Fruit fly (Drosophila melanogaster) whole organism, prepupa: ENCODE measurements around the gene CG2767.
A peak's percentile ranks its signal among the peaks of the same experiment; 100 is the strongest.

Source experiments
- Blimp-1 ChIP-seq: fragments of 200-800 bp; sonication (Bioruptor generic); optimal IDR thresholded peaks from 3 replicates; lab custom pipeline; 2017; ENCODE audit warnings: missing biosample characterization, missing genetic modification characterization, mild to moderate bottlenecking, moderate library complexity, missing genetic modification reagents
- CG10631 ChIP-seq: fragments of 200-800 bp; sonication (Bioruptor generic); optimal IDR thresholded peaks from 2 replicates; lab custom pipeline; 2016; ENCODE audit warnings: missing biosample characterization, missing genetic modification characterization
- CG10669 ChIP-seq: fragments of 200-800 bp; sonication (Bioruptor generic); optimal IDR thresholded peaks from 3 replicates; lab custom pipeline; 2018; ENCODE audit warnings: missing biosample characterization, mild to moderate bottlenecking, missing genetic modification characterization, moderate library complexity
- CG11294 ChIP-seq: fragments of 200-800 bp; sonication (Bioruptor generic); IDR thresholded peaks from 2 replicates; pipeline ENCODE4 v1.3.6; 2022; ENCODE audit warnings: missing biosample characterization, missing genetic modification characterization
- CG11762 ChIP-seq: fragments of 200-800 bp; sonication (Bioruptor generic); optimal IDR thresholded peaks from 3 replicates; lab custom pipeline; 2016; ENCODE audit warnings: missing biosample characterization, missing genetic modification characterization; ENCODE audit not compliant: insufficient read depth
- CG11902 ChIP-seq: fragments of 200-800 bp; sonication (Bioruptor generic); optimal IDR thresholded peaks from 3 replicates; lab custom pipeline; 2016; ENCODE audit warnings: missing biosample characterization, missing genetic modification characterization
- CG15336 ChIP-seq: fragments of 200-800 bp; sonication (Bioruptor generic); IDR thresholded peaks from 2 replicates; pipeline ENCODE4 v1.3.6; 2022; ENCODE audit warnings: missing biosample characterization, missing genetic modification characterization
- CG1621 ChIP-seq: fragments of 200-800 bp; sonication (Bioruptor generic); optimal IDR thresholded peaks from 3 replicates; lab custom pipeline; 2018; ENCODE audit warnings: missing biosample characterization, mild to moderate bottlenecking, missing genetic modification characterization
- CG16779 ChIP-seq: fragments of 200-800 bp; sonication (Bioruptor generic); optimal IDR thresholded peaks from 3 replicates; lab custom pipeline; 2017; ENCODE audit warnings: missing biosample characterization, mild to moderate bottlenecking, missing genetic modification characterization
- CG31627 ChIP-seq: fragments of 200-800 bp; sonication (Bioruptor generic); optimal IDR thresholded peaks from 3 replicates; lab custom pipeline; 2016; ENCODE audit warnings: missing biosample characterization, missing genetic modification characterization
- CG34406 ChIP-seq: fragments of 200-800 bp; sonication (Bioruptor generic); optimal IDR thresholded peaks from 3 replicates; lab custom pipeline; 2016; ENCODE audit warnings: missing biosample characterization, missing genetic modification characterization
- CG3919 ChIP-seq: fragments of 200-800 bp; sonication (Bioruptor generic); optimal IDR thresholded peaks from 3 replicates; lab custom pipeline; 2016; ENCODE audit warnings: missing biosample characterization, missing genetic modification characterization
- CG4318 ChIP-seq: fragments of 200-800 bp; sonication (Bioruptor generic); optimal IDR thresholded peaks from 3 replicates; lab custom pipeline; 2017; ENCODE audit warnings: missing biosample characterization, mild to moderate bottlenecking, missing genetic modification characterization
- CG6792 ChIP-seq: fragments of 200-800 bp; sonication (Bioruptor generic); optimal IDR thresholded peaks from 3 replicates; lab custom pipeline; 2016; ENCODE audit warnings: missing biosample characterization, missing genetic modification characterization
- CG6854 ChIP-seq: fragments of 200-800 bp; sonication (Bioruptor generic); optimal IDR thresholded peaks from 2 replicates; lab custom pipeline; 2017; ENCODE audit warnings: missing biosample characterization, mild to moderate bottlenecking, missing genetic modification characterization
- CG7368 ChIP-seq: fragments of 200-800 bp; sonication (Bioruptor generic); optimal IDR thresholded peaks from 3 replicates; lab custom pipeline; 2016; ENCODE audit warnings: missing biosample characterization, missing genetic modification characterization
- CG8319 ChIP-seq: fragments of 200-800 bp; sonication (Bioruptor generic); optimal IDR thresholded peaks from 3 replicates; lab custom pipeline; 2016; ENCODE audit warnings: missing biosample characterization, missing genetic modification characterization
- CG9139 ChIP-seq: fragments of 200-800 bp; sonication (Bioruptor generic); optimal IDR thresholded peaks from 3 replicates; lab custom pipeline; 2017; ENCODE audit warnings: missing biosample characterization, mild to moderate bottlenecking, missing genetic modification characterization
- Eip78C ChIP-seq: fragments of 200-800 bp; sonication (Bioruptor generic); peaks from one replicate; lab custom pipeline; 2016; ENCODE audit warnings: missing biosample characterization, missing genetic modification characterization
- Eip93F ChIP-seq: fragments of 200-800 bp; sonication (Bioruptor generic); optimal IDR thresholded peaks from 2 replicates; lab custom pipeline; 2016; ENCODE audit warnings: missing biosample characterization, mild to moderate bottlenecking, missing genetic modification characterization
- Gug ChIP-seq: fragments of 200-800 bp; sonication (Bioruptor generic); IDR thresholded peaks from 2 replicates; pipeline ENCODE4 v1.3.6; 2022; ENCODE audit warnings: missing biosample characterization, missing genetic modification characterization
- Hr4 ChIP-seq: fragments of 200-800 bp; sonication (Bioruptor generic); optimal IDR thresholded peaks from 3 replicates; lab custom pipeline; 2016; ENCODE audit warnings: missing biosample characterization, missing genetic modification characterization
- Smox ChIP-seq: fragments of 200-800 bp; sonication (Bioruptor generic); optimal IDR thresholded peaks from 3 replicates; lab custom pipeline; 2016; ENCODE audit warnings: missing biosample characterization, missing genetic modification characterization
- Sox14 ChIP-seq: fragments of 200-800 bp; sonication (Bioruptor generic); optimal IDR thresholded peaks from 3 replicates; lab custom pipeline; 2016; ENCODE audit warnings: missing biosample characterization, missing genetic modification characterization
- Sox15 ChIP-seq: fragments of 200-800 bp; sonication (Bioruptor generic); optimal IDR thresholded peaks from 3 replicates; lab custom pipeline; 2016; ENCODE audit warnings: missing biosample characterization, missing genetic modification characterization
- acj6 ChIP-seq: fragments of 200-800 bp; sonication (Bioruptor generic); optimal IDR thresholded peaks from 3 replicates; lab custom pipeline; 2016; ENCODE audit warnings: missing biosample characterization, missing genetic modification characterization
- cyc ChIP-seq: fragments of 200-800 bp; sonication (Bioruptor generic); optimal IDR thresholded peaks from 3 replicates; lab custom pipeline; 2016; ENCODE audit warnings: missing biosample characterization, missing genetic modification characterization
- dac ChIP-seq: fragments of 200-800 bp; sonication (Bioruptor generic); optimal IDR thresholded peaks from 2 replicates; lab custom pipeline; 2017; ENCODE audit warnings: missing biosample characterization, mild to moderate bottlenecking, missing genetic modification characterization
- dsx ChIP-seq: fragments of 200-800 bp; optimal IDR thresholded peaks from 3 replicates; lab custom pipeline; 2019; ENCODE audit warnings: missing biosample characterization, mild to moderate bottlenecking, missing genetic modification characterization, moderate library complexity; ENCODE audit not compliant: poor library complexity, severe bottlenecking
- eg ChIP-seq: fragments of 200-800 bp; sonication (Bioruptor generic); IDR thresholded peaks from 3 replicates; pipeline ENCODE4 v1.3.6; 2022; ENCODE audit warnings: missing biosample characterization, missing genetic modification characterization
- esn ChIP-seq: fragments of 200-800 bp; sonication (Bioruptor generic); optimal IDR thresholded peaks from 2 replicates; lab custom pipeline; 2016; ENCODE audit warnings: missing biosample characterization, mild to moderate bottlenecking, missing genetic modification characterization, moderate library complexity
- fd59A ChIP-seq: fragments of 200-800 bp; sonication (Bioruptor generic); optimal IDR thresholded peaks from 2 replicates; lab custom pipeline; 2017; ENCODE audit warnings: missing biosample characterization, mild to moderate bottlenecking, missing genetic modification characterization, missing genetic modification reagents
- fd85E ChIP-seq: fragments of 200-800 bp; sonication (Bioruptor generic); optimal IDR thresholded peaks from 3 replicates; lab custom pipeline; 2016; ENCODE audit warnings: missing biosample characterization, missing genetic modification characterization
- fkh ChIP-seq: fragments of 200-800 bp; sonication (Bioruptor generic); optimal IDR thresholded peaks from 3 replicates; lab custom pipeline; 2017; ENCODE audit warnings: missing biosample characterization, mild to moderate bottlenecking, missing genetic modification characterization, moderate library complexity
- lz ChIP-seq: fragments of 200-800 bp; sonication (Bioruptor generic); optimal IDR thresholded peaks from 3 replicates; lab custom pipeline; 2016; ENCODE audit warnings: missing biosample characterization, missing genetic modification characterization
- net ChIP-seq: fragments of 200-800 bp; sonication (Bioruptor generic); optimal IDR thresholded peaks from 3 replicates; lab custom pipeline; 2016; ENCODE audit warnings: missing biosample characterization, missing genetic modification characterization
- pdm3 ChIP-seq: fragments of 200-800 bp; sonication (Bioruptor generic); optimal IDR thresholded peaks from 3 replicates; lab custom pipeline; 2016; ENCODE audit warnings: missing biosample characterization, missing genetic modification characterization
- salr ChIP-seq, 2 experiments: fragments of 200-800 bp; sonication (Bioruptor generic); optimal IDR thresholded peaks; 3 replicates each; lab custom pipeline; 2016 to 2018; ENCODE audit warnings: missing biosample characterization in 2 of 2, missing genetic modification characterization in 2 of 2, mild to moderate bottlenecking in 1 of 2
- spab ChIP-seq: fragments of 200-800 bp; sonication (Bioruptor generic); optimal IDR thresholded peaks from 2 replicates; lab custom pipeline; 2017; ENCODE audit warnings: missing biosample characterization, mild to moderate bottlenecking, missing genetic modification characterization, missing genetic modification reagents
- ss ChIP-seq, 2 experiments: fragments of 200-800 bp; sonication (Bioruptor generic); optimal IDR thresholded peaks; 2 replicates in 1 of 2; 3 replicates in 1 of 2; lab custom pipeline; 2017 to 2018; ENCODE audit warnings: mild to moderate bottlenecking in 2 of 2, missing biosample characterization in 2 of 2, missing genetic modification characterization in 2 of 2, moderate library complexity in 1 of 2
- svp ChIP-seq: fragments of 200-800 bp; sonication (Bioruptor generic); peaks from one replicate; lab custom pipeline; 2016; ENCODE audit warnings: missing biosample characterization, missing genetic modification characterization
- topi ChIP-seq: fragments of 200-800 bp; sonication (Bioruptor generic); optimal IDR thresholded peaks from 3 replicates; lab custom pipeline; 2016; ENCODE audit warnings: missing biosample characterization, missing genetic modification characterization
- vri ChIP-seq: fragments of 200-800 bp; sonication (Bioruptor generic); optimal IDR thresholded peaks from 3 replicates; lab custom pipeline; 2016; ENCODE audit warnings: missing biosample characterization, mild to moderate bottlenecking, missing genetic modification characterization

The CG2767 gene

dm6 chr3R:7973049-7973448, 34.9 kb downstream of the CG2767 start:
- TF ChIP-seq dsx (GFP tag; lab: Kevin White, UChicago) (peak; percentile 87), Eip78C (GFP tag; lab: Kevin White, UChicago) (peak; percentile 6), CG34406 (GFP tag; lab: Kevin White, UChicago) (no peak), CG11762 (GFP tag; lab: Kevin White, UChicago) (no peak), topi (no peak), CG9139 (GFP tag; lab: Kevin White, UChicago) (no peak), CG15336 (GFP tag; lab: Robert Waterston, UW) (no peak), vri (no peak), fd59A (GFP tag; lab: Kevin White, UChicago) (no peak)

- no peak for TF ChIP-seq svp (GFP tag; lab: Kevin White, UChicago)
Observed at dm6 chr3R:7972179-7972578, 35.7 kb downstream of the CG2767 start.

dm6 chr3R:7970640-7971039, 37.3 kb downstream of the CG2767 start:
- no peak for TF ChIP-seq cyc (GFP tag; lab: Kevin White, UChicago)
- peak; percentile 54 for TF ChIP-seq dsx (GFP tag; lab: Kevin White, UChicago)
- TF ChIP-seq CG6792 (GFP tag; lab: Kevin White, UChicago): no peak
- TF ChIP-seq CG7368 (GFP tag; lab: Kevin White, UChicago): no peak
- TF ChIP-seq Gug: no peak
- TF ChIP-seq svp (GFP tag; lab: Kevin White, UChicago): peak; percentile 49
- TF ChIP-seq acj6 (GFP tag; lab: Kevin White, UChicago): no peak
- TF ChIP-seq Sox14: no peak
- TF ChIP-seq ss (GFP tag; optimal IDR thresholded peaks at IDR 0.05; lab: Kevin White, UChicago): peak in 1 of 2 experiments; percentile 51

- TF ChIP-seq CG9139 (GFP tag; lab: Kevin White, UChicago) (peak; percentile 66), CG11902 (GFP tag; lab: Kevin White, UChicago) (peak; percentile 30), Gug (peak; percentile 70), fkh (GFP tag; lab: Kevin White, UChicago) (no peak), CG1621 (peak; percentile 59), CG11762 (GFP tag; lab: Kevin White, UChicago) (peak; percentile 73), dsx (GFP tag; lab: Kevin White, UChicago) (peak; percentile 73), spab (GFP tag; lab: Kevin White, UChicago) (peak; percentile 80), dac (GFP tag; lab: Kevin White, UChicago) (peak; percentile 58), vri (peak; percentile 27), net (peak; percentile 73), Hr4 (peak; percentile 81), ss (GFP tag; optimal IDR thresholded peaks at IDR 0.05; lab: Kevin White, UChicago) (peak; percentile 73 to 78), CG4318 (GFP tag; lab: Kevin White, UChicago) (peak; percentile 81), CG10669 (GFP tag; lab: Kevin White, UChicago) (peak; percentile 77), CG6854 (no peak), Smox (peak; percentile 61), acj6 (GFP tag; lab: Kevin White, UChicago) (peak; percentile 74), eg (GFP tag; lab: Robert Waterston, UW) (peak; percentile 87), Blimp-1 (GFP tag; lab: Kevin White, UChicago) (no peak), CG16779 (tag; lab: Kevin White, UChicago) (peak; percentile 49), fd85E (GFP tag; lab: Kevin White, UChicago) (no peak), Sox15 (peak; percentile 13), CG34406 (GFP tag; lab: Kevin White, UChicago) (peak; percentile 58), salr (GFP tag; optimal IDR thresholded peaks at IDR 0.05; lab: Kevin White, UChicago) (peak in 1 of 2 experiments; percentile 80), CG10631 (GFP tag; lab: Kevin White, UChicago) (peak; percentile 79), CG11294 (GFP tag; lab: Robert Waterston, UW) (peak; percentile 72), CG8319 (GFP tag; lab: Kevin White, UChicago) (peak; percentile 41), pdm3 (GFP tag; lab: Kevin White, UChicago) (peak; percentile 72), lz (GFP tag; lab: Kevin White, UChicago) (peak; percentile 69), svp (GFP tag; lab: Kevin White, UChicago) (peak; percentile 25), CG31627 (GFP tag; lab: Kevin White, UChicago) (peak; percentile 65), Eip93F (GFP tag; lab: Kevin White, UChicago) (no peak), CG3919 (GFP tag; lab: Kevin White, UChicago) (peak; percentile 89), fd59A (GFP tag; lab: Kevin White, UChicago) (peak; percentile 72), esn (GFP tag; lab: Kevin White, UChicago) (peak; percentile 73), CG7368 (GFP tag; lab: Kevin White, UChicago) (peak; percentile 60), CG15336 (GFP tag; lab: Robert Waterston, UW) (peak; percentile 90)
Observed at dm6 chr3R:7969702-7970175, 38.2 kb downstream of the CG2767 start.
